Worm (Caenorhabditis elegans): ENCODE measurements around the gene W02C12.2.

DNA sequence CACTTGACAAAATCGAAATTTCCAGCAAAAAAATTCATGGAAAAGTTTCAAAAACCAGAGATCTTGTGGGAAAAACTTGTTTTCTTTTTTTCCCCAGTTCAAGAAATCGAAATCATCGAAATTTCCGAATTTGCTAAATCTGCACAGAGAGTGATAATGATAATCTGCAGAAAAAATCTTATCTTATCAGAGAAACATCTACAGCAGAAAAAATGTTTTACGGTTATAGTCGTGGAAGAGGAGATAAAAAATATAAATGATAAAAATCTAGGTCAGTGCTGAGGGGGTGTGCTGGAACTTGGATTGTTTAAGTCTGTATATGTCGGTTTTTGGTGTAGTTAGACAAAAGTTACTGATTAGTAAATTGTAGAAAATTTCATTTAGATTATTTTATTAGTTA lies 24.6 kb upstream of the W02C12.2 start:
- TF ChIP-seq fkh-2 (tag; optimal IDR thresholded peaks at IDR 0.05), result no peak
- TF ChIP-seq pha-4 (tag; optimal IDR thresholded peaks at IDR 0.05), result no peak
- TF ChIP-seq unc-62 (GFP tag; optimal IDR thresholded peaks at IDR 0.05), result no peak
- TF ChIP-seq fkh-10 (GFP tag; optimal IDR thresholded peaks at IDR 0.05), result no peak
